Worm (Caenorhabditis elegans): Measurements from ENCODE around the gene str-135.
A peak's percentile ranks its signal among the peaks of the same experiment; 100 is the strongest.

str-135 gene

DNA sequence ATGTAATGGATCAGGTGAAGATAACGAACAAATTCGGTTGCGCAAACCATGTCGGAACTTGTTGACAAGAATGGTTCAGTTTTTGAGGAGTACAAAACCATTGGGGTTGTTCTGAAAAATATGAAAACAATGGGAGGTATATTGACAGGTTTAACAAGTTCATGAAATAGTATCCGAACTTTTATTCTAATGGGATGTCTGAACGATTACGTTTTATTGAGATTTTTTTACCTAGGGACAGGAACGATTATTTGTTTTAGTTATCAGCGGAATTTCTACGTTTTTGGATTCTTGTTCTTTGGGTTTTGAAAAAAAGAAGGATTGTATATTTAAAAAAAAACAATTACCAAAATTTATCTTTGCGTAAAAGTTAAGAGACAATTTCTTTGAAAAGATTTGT, at the start of gene str-135:
Gene str-135 (minus strand): TSS at position 101 of the 400 bp plus-strand sequence.
- TF ChIP-seq hmg-4 (GFP tag; optimal IDR thresholded peaks at IDR 0.05) (no peak), flt-1 (GFP tag; IDR thresholded peaks at IDR 0.05) (no peak), B0310.2 (tag; optimal IDR thresholded peaks at IDR 0.05) (no peak), hnd-1 (tag; optimal IDR thresholded peaks at IDR 0.05) (no peak), hmbx-1 (tag; optimal IDR thresholded peaks at IDR 0.05) (no peak), ceh-13 (GFP tag; optimal IDR thresholded peaks at IDR 0.05) (no peak), tra-4 (tag; optimal IDR thresholded peaks at IDR 0.05) (no peak), sea-1 (GFP tag; conservative IDR thresholded peaks at IDR 0.05) (no peak), tbx-11 (GFP tag; IDR thresholded peaks at IDR 0.05) (no peak), tbx-37 (GFP tag; conservative IDR thresholded peaks at IDR 0.05) (no peak), ets-7 (tag; optimal IDR thresholded peaks at IDR 0.05) (no peak), aly-1 (tag; optimal IDR thresholded peaks at IDR 0.05) (no peak), ama-1 (optimal IDR thresholded peaks at IDR 0.05) (no peak), scrt-1 (GFP tag; IDR thresholded peaks at IDR 0.05) (no peak)

- TF ChIP-seq scrt-1 (GFP tag; IDR thresholded peaks at IDR 0.05), result 0 out of 2 replicates have a peak, but pooled peaks have one; percentile 47
Observed at ce11 chrV:8329390-8329789, 48.7 kb upstream of the str-135 start.

DNA sequence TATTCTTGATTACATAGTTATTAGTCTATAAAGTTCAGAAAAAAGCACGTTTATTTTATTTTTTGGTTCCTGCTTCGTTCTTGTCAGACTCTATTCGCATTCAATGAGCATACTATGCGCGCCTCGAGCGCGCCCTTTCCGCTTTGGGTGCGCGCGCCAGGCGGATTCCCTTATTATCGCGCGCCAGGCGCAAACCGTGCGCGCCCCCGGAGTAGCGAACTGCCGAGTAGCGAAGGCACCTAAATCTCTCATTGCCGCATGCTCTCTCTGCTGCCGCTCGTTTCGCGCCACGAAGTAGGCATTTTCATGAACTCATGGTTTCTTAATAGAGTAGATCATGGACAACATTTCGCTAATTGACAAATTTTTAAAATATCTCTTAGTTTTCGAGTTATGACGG, 46.4 kb upstream of the str-135 start:
- TF ChIP-seq scrt-1 (GFP tag; IDR thresholded peaks at IDR 0.05), result no peak

- TF ChIP-seq sea-1 (GFP tag; conservative IDR thresholded peaks at IDR 0.05), result no peak
- TF ChIP-seq F13C5.2 (tag; optimal IDR thresholded peaks at IDR 0.05), result no peak
- no peak for TF ChIP-seq flt-1 (GFP tag; IDR thresholded peaks at IDR 0.05)
- TF ChIP-seq hmbx-1 (tag; optimal IDR thresholded peaks at IDR 0.05), result no peak
- TF ChIP-seq hnd-1 (tag; optimal IDR thresholded peaks at IDR 0.05), result no peak
- TF ChIP-seq B0310.2 (tag; optimal IDR thresholded peaks at IDR 0.05), result no peak
- TF ChIP-seq tra-4 (tag; optimal IDR thresholded peaks at IDR 0.05), result no peak
- TF ChIP-seq ceh-13 (GFP tag; optimal IDR thresholded peaks at IDR 0.05), result no peak
- no peak for TF ChIP-seq pes-1 (GFP tag; IDR thresholded peaks at IDR 0.05)
- TF ChIP-seq tbx-37 (GFP tag; conservative IDR thresholded peaks at IDR 0.05), result no peak
- TF ChIP-seq tbx-11 (GFP tag; IDR thresholded peaks at IDR 0.05), result no peak
- no peak for TF ChIP-seq ets-7 (tag; optimal IDR thresholded peaks at IDR 0.05)
- no peak for TF ChIP-seq aly-1 (tag; optimal IDR thresholded peaks at IDR 0.05)
- TF ChIP-seq ama-1 (optimal IDR thresholded peaks at IDR 0.05), result no peak
- TF ChIP-seq ceh-36 (tag; optimal IDR thresholded peaks at IDR 0.05), result no peak
- no peak for TF ChIP-seq hmg-4 (GFP tag; optimal IDR thresholded peaks at IDR 0.05)
- no peak for TF ChIP-seq scrt-1 (GFP tag; IDR thresholded peaks at IDR 0.05)
Observed at ce11 chrV:8325906-8326305, 45.2 kb upstream of the str-135 start.

DNA sequence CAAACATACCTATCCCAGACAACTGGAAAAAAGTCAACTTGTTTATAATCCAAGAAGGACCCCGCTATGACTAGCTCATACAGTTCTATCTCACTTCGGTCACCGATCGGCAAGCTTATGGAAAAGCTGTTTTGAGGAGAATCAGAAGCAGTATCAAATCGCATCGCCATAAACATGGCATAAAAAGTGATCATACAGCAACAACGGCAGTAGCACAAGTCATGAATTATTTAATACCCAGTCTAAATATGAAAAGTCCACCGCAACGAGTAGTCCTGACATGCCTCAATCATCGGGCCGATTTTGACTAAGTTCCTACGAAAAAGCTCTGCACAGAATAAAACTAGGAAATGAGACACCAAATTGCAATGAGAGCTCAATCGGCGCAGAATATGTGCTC, 42.9 kb upstream of the str-135 start:
- TF ChIP-seq aly-1 (tag; optimal IDR thresholded peaks at IDR 0.05), result no peak
- no peak for TF ChIP-seq ets-7 (tag; optimal IDR thresholded peaks at IDR 0.05)
- TF ChIP-seq hmbx-1 (tag; optimal IDR thresholded peaks at IDR 0.05), result no peak
- TF ChIP-seq F13C5.2 (tag; optimal IDR thresholded peaks at IDR 0.05), result no peak
- TF ChIP-seq ama-1 (optimal IDR thresholded peaks at IDR 0.05), result no peak
- TF ChIP-seq tbx-11 (GFP tag; IDR thresholded peaks at IDR 0.05), result no peak
- no peak for TF ChIP-seq tbx-37 (GFP tag; conservative IDR thresholded peaks at IDR 0.05)
- no peak for TF ChIP-seq B0310.2 (tag; optimal IDR thresholded peaks at IDR 0.05)
- TF ChIP-seq scrt-1 (GFP tag; IDR thresholded peaks at IDR 0.05), result no peak
- TF ChIP-seq sea-1 (GFP tag; conservative IDR thresholded peaks at IDR 0.05), result no peak
- TF ChIP-seq hnd-1 (tag; optimal IDR thresholded peaks at IDR 0.05), result no peak
- TF ChIP-seq ceh-13 (GFP tag; optimal IDR thresholded peaks at IDR 0.05), result no peak
- no peak for TF ChIP-seq pes-1 (GFP tag; IDR thresholded peaks at IDR 0.05)

ce11 chrV:8318135-8318534, 37.5 kb upstream of the str-135 start, which contains the start of gene clec-219:
clec-219 (plus strand) TSS chrV:8318435.
- TF ChIP-seq ceh-36 (tag; optimal IDR thresholded peaks at IDR 0.05), result no peak
- no peak for TF ChIP-seq hmg-4 (GFP tag; optimal IDR thresholded peaks at IDR 0.05)
- TF ChIP-seq hmbx-1 (tag; optimal IDR thresholded peaks at IDR 0.05), result no peak
- TF ChIP-seq B0310.2 (tag; optimal IDR thresholded peaks at IDR 0.05), result no peak
- TF ChIP-seq hnd-1 (tag; optimal IDR thresholded peaks at IDR 0.05), result no peak
- TF ChIP-seq flt-1 (GFP tag; IDR thresholded peaks at IDR 0.05), result no peak
- no peak for TF ChIP-seq scrt-1 (GFP tag; IDR thresholded peaks at IDR 0.05)
- no peak for TF ChIP-seq pes-1 (GFP tag; IDR thresholded peaks at IDR 0.05)
- TF ChIP-seq sea-1 (GFP tag; conservative IDR thresholded peaks at IDR 0.05), result no peak
- no peak for TF ChIP-seq aly-1 (tag; optimal IDR thresholded peaks at IDR 0.05)
- no peak for TF ChIP-seq ceh-13 (GFP tag; optimal IDR thresholded peaks at IDR 0.05)
- TF ChIP-seq ets-7 (tag; optimal IDR thresholded peaks at IDR 0.05), result no peak

ce11 chrV:8311210-8311609, 30.5 kb upstream of the str-135 start, which contains the start of gene W02D7.12:
W02D7.12 (plus strand) TSS chrV:8311510.
- no peak for TF ChIP-seq ama-1 (optimal IDR thresholded peaks at IDR 0.05)

DNA sequence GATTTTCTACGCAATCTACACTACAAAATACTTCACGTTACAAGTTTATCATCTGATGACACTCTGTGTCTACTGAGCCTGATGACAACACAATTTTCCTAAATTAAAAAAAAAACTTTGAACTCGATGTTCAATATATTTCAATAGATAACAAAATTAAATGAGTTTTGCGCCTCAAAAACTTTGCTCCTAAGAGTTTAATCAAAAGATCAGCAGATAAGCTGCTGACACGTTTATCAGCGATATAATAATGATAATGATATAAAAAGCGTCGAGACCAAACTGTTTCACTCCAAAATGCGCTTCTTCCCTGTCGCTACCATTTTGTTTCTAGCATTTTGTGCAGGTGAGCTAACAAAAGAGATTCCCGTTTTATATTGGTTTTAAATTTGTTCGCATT, 27.0 kb upstream of the str-135 start, which contains the start of gene clec-218:
Gene clec-218 (plus strand): TSS at position 262 of the 400 bp plus-strand sequence.
- TF ChIP-seq ceh-13 (GFP tag; optimal IDR thresholded peaks at IDR 0.05) (no peak), tbx-37 (GFP tag; conservative IDR thresholded peaks at IDR 0.05) (no peak), tbx-11 (GFP tag; IDR thresholded peaks at IDR 0.05) (no peak)

DNA sequence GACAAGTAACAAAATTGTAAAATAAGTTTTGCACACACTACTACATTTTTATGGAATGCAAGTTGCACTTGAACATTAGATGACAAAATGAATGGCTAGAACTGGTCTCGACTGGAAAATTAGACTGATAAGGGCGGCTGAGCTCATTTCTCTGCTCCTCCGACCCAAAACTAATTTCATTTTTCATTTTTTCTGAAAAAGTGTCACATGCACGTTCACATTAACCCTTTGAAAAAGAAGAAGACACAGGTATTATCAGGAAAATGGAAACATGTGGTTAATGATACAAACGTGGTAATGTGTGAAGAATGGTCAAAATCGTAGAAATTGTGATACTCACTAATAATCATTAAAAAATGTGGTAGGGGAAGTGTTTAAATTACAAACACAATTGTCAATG, 26.3 kb upstream of the str-135 start:
- no peak for TF ChIP-seq hmbx-1 (tag; optimal IDR thresholded peaks at IDR 0.05)
- no peak for TF ChIP-seq tra-4 (tag; optimal IDR thresholded peaks at IDR 0.05)
- TF ChIP-seq ets-7 (tag; optimal IDR thresholded peaks at IDR 0.05), result no peak
- TF ChIP-seq hmg-4 (GFP tag; optimal IDR thresholded peaks at IDR 0.05), result no peak
- TF ChIP-seq flt-1 (GFP tag; IDR thresholded peaks at IDR 0.05), result no peak
- TF ChIP-seq ceh-13 (GFP tag; optimal IDR thresholded peaks at IDR 0.05), result no peak
- no peak for TF ChIP-seq B0310.2 (tag; optimal IDR thresholded peaks at IDR 0.05)
- no peak for TF ChIP-seq hnd-1 (tag; optimal IDR thresholded peaks at IDR 0.05)
- TF ChIP-seq aly-1 (tag; optimal IDR thresholded peaks at IDR 0.05), result no peak
- no peak for TF ChIP-seq sea-1 (GFP tag; conservative IDR thresholded peaks at IDR 0.05)
